Worm (Caenorhabditis elegans) whole organism, young adult: Measurements from ENCODE around the gene F41E7.2.

ENCODE experiments used
- C06A6.2 ChIP-seq: fragments of 200-800 bp; sonication (Bioruptor generic); conservative IDR thresholded peaks from 2 replicates; pipeline ENCODE4 v1.3.6; 2022; ENCODE audit warnings: missing genetic modification characterization, missing compliant biosample characterization
- C17E4.6 ChIP-seq: fragments of 200-800 bp; sonication (Bioruptor generic); IDR thresholded peaks from 2 replicates; pipeline ENCODE4 v1.3.6; 2022; ENCODE audit warnings: missing genetic modification reagents, missing genetic modification characterization, missing compliant biosample characterization
- F10E7.11 ChIP-seq: sonication (generic microtip); optimal IDR thresholded peaks from 2 replicates; lab custom pipeline; 2017; ENCODE audit warnings: mild to moderate bottlenecking, missing genetic modification characterization, moderate library complexity, missing compliant biosample characterization
- F22D6.2 ChIP-seq: sonication (generic microtip); optimal IDR thresholded peaks from 2 replicates; lab custom pipeline; 2016; ENCODE audit warnings: mild to moderate bottlenecking, missing genetic modification characterization, missing compliant biosample characterization
- F33H1.4 ChIP-seq: fragments of 200-800 bp; sonication (Bioruptor generic); IDR thresholded peaks from 2 replicates; pipeline ENCODE4 v1.3.6; 2022; ENCODE audit warnings: missing genetic modification reagents, missing genetic modification characterization, missing compliant biosample characterization
- F37B4.10 ChIP-seq: fragments of 200-800 bp; sonication (Bioruptor generic); IDR thresholded peaks from 2 replicates; pipeline ENCODE4 v1.3.6; 2022; ENCODE audit warnings: missing genetic modification characterization, missing compliant biosample characterization
- K12H6.12 ChIP-seq: fragments of 200-800 bp; sonication (Bioruptor generic); optimal IDR thresholded peaks from 2 replicates; lab custom pipeline; 2018; ENCODE audit warnings: mild to moderate bottlenecking, missing genetic modification characterization, missing compliant biosample characterization
- T07F8.4 ChIP-seq: sonication (generic microtip); optimal IDR thresholded peaks from 2 replicates; lab custom pipeline; 2016; ENCODE audit warnings: mild to moderate bottlenecking, missing genetic modification characterization, moderate library complexity, missing compliant biosample characterization
- Y79H2A.3 ChIP-seq: fragments of 200-800 bp; sonication (Bioruptor generic); conservative IDR thresholded peaks from 2 replicates; pipeline ENCODE4 v1.3.6; 2022; ENCODE audit warnings: missing genetic modification reagents, missing genetic modification characterization, missing compliant biosample characterization
- Y95B8A.8 ChIP-seq: fragments of 200-800 bp; sonication (Bioruptor generic); IDR thresholded peaks from 2 replicates; pipeline ENCODE4 v1.3.6; 2022; ENCODE audit warnings: missing genetic modification reagents, missing genetic modification characterization, missing compliant biosample characterization
- attf-3 ChIP-seq: fragments of 200-800 bp; sonication (Bioruptor generic); conservative IDR thresholded peaks from 2 replicates; pipeline ENCODE4 v1.3.6; 2022; ENCODE audit warnings: missing genetic modification reagents, missing genetic modification characterization, missing compliant biosample characterization
- cebp-1 ChIP-seq, 2 experiments: fragments of 200-800 bp in 1 of 2; sonication (Bioruptor generic) in 1 of 2; sonication (generic microtip) in 1 of 2; IDR thresholded peaks in 1 of 2; optimal IDR thresholded peaks in 1 of 2; 2 replicates each; pipeline versions ENCODE4 v1.3.6 to Lab custom; 2017 to 2022; ENCODE audit warnings: missing compliant biosample characterization in 2 of 2, missing genetic modification characterization in 2 of 2, mild to moderate bottlenecking in 1 of 2, missing genetic modification reagents in 1 of 2, moderate library complexity in 1 of 2
- cebp-2 ChIP-seq: fragments of 200-800 bp; sonication (Bioruptor generic); IDR thresholded peaks from 2 replicates; pipeline ENCODE4 v1.3.6; 2022; ENCODE audit warnings: missing genetic modification characterization, missing compliant biosample characterization
- ceh-100 ChIP-seq: fragments of 200-800 bp; sonication (Bioruptor generic); IDR thresholded peaks from 2 replicates; pipeline ENCODE4 v1.3.6; 2022; ENCODE audit warnings: missing genetic modification reagents, missing genetic modification characterization, missing compliant biosample characterization
- ceh-58 ChIP-seq: fragments of 200-800 bp; sonication (Bioruptor generic); IDR thresholded peaks from 2 replicates; pipeline ENCODE4 v1.3.6; 2022; ENCODE audit warnings: missing genetic modification characterization, missing compliant biosample characterization
- chd-7 ChIP-seq: sonication (generic microtip); optimal IDR thresholded peaks from 2 replicates; lab custom pipeline; 2016; ENCODE audit warnings: mild to moderate bottlenecking, missing genetic modification characterization, moderate library complexity, missing compliant biosample characterization
- dox-1 ChIP-seq: fragments of 200-800 bp; sonication (Bioruptor generic); IDR thresholded peaks from 2 replicates; pipeline ENCODE4 v1.3.6; 2022; ENCODE audit warnings: missing genetic modification reagents, missing genetic modification characterization, missing compliant biosample characterization
- dpl-1 ChIP-seq: fragments of 150-350 bp; optimal IDR thresholded peaks from 2 replicates; lab custom pipeline; 2014; ENCODE audit warnings: missing biosample characterization, missing genetic modification reagents, missing genetic modification characterization
- egl-18 ChIP-seq: fragments of 200-800 bp; sonication (Bioruptor generic); IDR thresholded peaks from 2 replicates; pipeline ENCODE4 v1.3.6; 2022; ENCODE audit warnings: missing genetic modification reagents, missing genetic modification characterization, missing compliant biosample characterization
- fkh-3 ChIP-seq: sonication (generic microtip); optimal IDR thresholded peaks from 2 replicates; lab custom pipeline; 2016; ENCODE audit warnings: mild to moderate bottlenecking, missing genetic modification characterization, missing compliant biosample characterization
- him-1 ChIP-seq: sonication (generic microtip); optimal IDR thresholded peaks from 2 replicates; lab custom pipeline; 2016; ENCODE audit warnings: missing genotype, missing genetic modification reagents, missing genetic modification characterization, missing compliant biosample characterization
- hlh-12 ChIP-seq: sonication (generic microtip); optimal IDR thresholded peaks from 2 replicates; lab custom pipeline; 2016; ENCODE audit warnings: missing genetic modification characterization, missing compliant biosample characterization
- lag-1 ChIP-seq: fragments of 200-800 bp; sonication (Bioruptor generic); IDR thresholded peaks from 2 replicates; pipeline ENCODE4 v1.3.6; 2022; ENCODE audit warnings: missing genetic modification reagents, missing genetic modification characterization, missing compliant biosample characterization
- let-526 ChIP-seq: fragments of 200-800 bp; sonication (Bioruptor generic); IDR thresholded peaks from 2 replicates; pipeline ENCODE4 v1.3.6; 2022; ENCODE audit warnings: missing genetic modification reagents, missing genetic modification characterization, missing compliant biosample characterization
- lin-26 ChIP-seq: fragments of 200-800 bp; sonication (Bioruptor generic); IDR thresholded peaks from 2 replicates; pipeline ENCODE4 v1.3.6; 2022; ENCODE audit warnings: missing genetic modification reagents, missing genetic modification characterization, missing compliant biosample characterization
- lin-54 ChIP-seq: fragments of 200-800 bp; sonication (Bioruptor generic); optimal IDR thresholded peaks from 2 replicates; lab custom pipeline; 2018; ENCODE audit warnings: mild to moderate bottlenecking, missing genetic modification characterization, missing compliant biosample characterization
- madf-8 ChIP-seq: fragments of 200-800 bp; sonication (Bioruptor generic); conservative IDR thresholded peaks from 2 replicates; pipeline ENCODE4 v1.3.6; 2022; ENCODE audit warnings: missing genetic modification reagents, missing genetic modification characterization, missing compliant biosample characterization
- nfya-1 ChIP-seq: sonication (generic microtip); optimal IDR thresholded peaks from 2 replicates; lab custom pipeline; 2017; ENCODE audit warnings: antibody characterized with exemption, missing compliant biosample characterization, missing genetic modification characterization, borderline replicate concordance; ENCODE audit not compliant: insufficient read depth
- nfyb-1 ChIP-seq: fragments of 200-800 bp; sonication (Bioruptor generic); IDR thresholded peaks from 2 replicates; pipeline ENCODE4 v1.3.6; 2022; ENCODE audit warnings: missing genetic modification reagents, missing genetic modification characterization, missing compliant biosample characterization
- nhr-120 ChIP-seq: fragments of 200-800 bp; sonication (Bioruptor generic); IDR thresholded peaks from 2 replicates; pipeline ENCODE4 v1.3.6; 2022; ENCODE audit warnings: missing genetic modification characterization, missing compliant biosample characterization
- nhr-80 ChIP-seq: sonication (generic microtip); optimal IDR thresholded peaks from 2 replicates; lab custom pipeline; 2016; ENCODE audit warnings: missing genetic modification characterization, missing compliant biosample characterization
- rec-8 ChIP-seq, 2 experiments: sonication (generic microtip); optimal IDR thresholded peaks; 2 replicates each; lab custom pipeline; 2016; ENCODE audit warnings: mild to moderate bottlenecking in 2 of 2, missing genetic modification characterization in 2 of 2, missing genetic modification reagents in 2 of 2, missing genotype in 2 of 2, missing biosample characterization in 1 of 2, missing compliant biosample characterization in 1 of 2, moderate library complexity in 1 of 2
- sdz-38 ChIP-seq: sonication (generic microtip); optimal IDR thresholded peaks from 2 replicates; lab custom pipeline; 2016; ENCODE audit warnings: missing genotype, missing genetic modification characterization, missing compliant biosample characterization
- snpc-1.1 ChIP-seq: sonication (generic microtip); optimal IDR thresholded peaks from 2 replicates; lab custom pipeline; 2017; ENCODE audit warnings: missing genetic modification characterization, mild to moderate bottlenecking, missing compliant biosample characterization, antibody characterized with exemption, moderate library complexity, missing genotype, missing genetic modification reagents; ENCODE audit not compliant: insufficient read depth
- snpc-3.4 ChIP-seq: sonication (generic microtip); optimal IDR thresholded peaks from 2 replicates; lab custom pipeline; 2017; ENCODE audit warnings: missing genetic modification characterization, mild to moderate bottlenecking, missing compliant biosample characterization, antibody characterized with exemption, moderate library complexity, missing genotype, missing genetic modification reagents
- tbx-9 ChIP-seq: sonication (generic microtip); optimal IDR thresholded peaks from 2 replicates; lab custom pipeline; 2016; ENCODE audit warnings: borderline replicate concordance, missing genetic modification characterization, inconsistent platforms, missing compliant biosample characterization
- unc-130 ChIP-seq: sonication (generic microtip); optimal IDR thresholded peaks from 2 replicates; lab custom pipeline; 2016; ENCODE audit warnings: missing genetic modification reagents, missing genetic modification characterization, missing compliant biosample characterization
- unc-62 ChIP-seq: fragments of 150-350 bp; optimal IDR thresholded peaks from 2 replicates; lab custom pipeline; 2014; ENCODE audit warnings: missing biosample characterization, missing genetic modification reagents, missing genetic modification characterization
- ztf-25 ChIP-seq: fragments of 200-800 bp; sonication (Bioruptor generic); IDR thresholded peaks from 2 replicates; pipeline ENCODE4 v1.3.6; 2022; ENCODE audit warnings: missing genetic modification reagents, missing genetic modification characterization, missing compliant biosample characterization

The F41E7.2 gene

DNA sequence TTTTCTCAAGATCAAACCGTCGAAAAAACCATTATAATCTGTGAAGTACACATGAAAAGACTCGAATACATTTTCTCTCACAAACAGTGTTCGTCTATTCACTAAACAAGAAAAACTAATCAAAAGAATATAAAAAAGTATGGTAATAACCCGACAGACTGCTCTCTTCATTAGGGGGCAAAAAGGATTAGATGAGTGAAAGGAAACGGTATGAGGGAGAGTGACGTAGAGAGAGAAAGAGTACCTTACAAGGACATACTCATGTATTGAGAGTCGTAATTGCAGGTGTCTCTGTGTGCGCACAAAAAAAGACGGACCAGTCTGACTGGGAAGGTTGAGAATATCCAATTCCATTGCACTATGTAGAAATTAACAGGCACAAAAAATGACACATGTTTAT is 23.8 kb upstream of the F41E7.2 start:
- no peak for TF ChIP-seq lin-54 (GFP tag; lab: Kevin White, UChicago)
- no peak for TF ChIP-seq unc-62

DNA sequence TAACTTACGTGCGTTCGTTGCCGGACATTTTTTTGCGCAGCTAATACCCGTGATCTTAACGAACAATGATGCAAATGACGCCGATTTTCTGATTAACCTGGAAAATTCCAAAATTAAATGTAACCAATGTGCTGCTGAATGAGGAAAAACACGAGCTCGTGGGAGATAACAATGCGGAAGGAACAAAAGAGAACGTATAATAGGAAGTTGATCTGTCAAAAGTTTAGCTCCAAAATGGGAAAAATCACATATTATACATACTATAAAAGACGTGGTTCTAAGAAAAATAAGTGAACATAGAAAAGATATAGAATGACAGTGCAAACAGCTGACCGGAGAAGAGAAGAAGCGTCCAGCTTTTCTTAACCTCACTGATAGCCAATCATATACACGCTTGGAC is 20.7 kb upstream of the F41E7.2 start, which contains the start of gene C14H10.2:
TSS of gene C14H10.2 (minus strand) at position 101 of the 400 bp plus-strand sequence.
- TF ChIP-seq K12H6.12 (tag; lab: Kevin White, UChicago) (no peak), let-526 (GFP tag; lab: Robert Waterston, UW) (no peak), nhr-120 (GFP tag; lab: Robert Waterston, UW) (no peak), nfya-1 (tag; lab: Kevin White, UChicago) (no peak), Y79H2A.3 (GFP tag; lab: Robert Waterston, UW) (no peak), him-1 (no peak), F33H1.4 (GFP tag; lab: Robert Waterston, UW) (no peak), snpc-1.1 (no peak), hlh-12 (no peak), unc-130 (no peak), ceh-58 (no peak)
- TF ChIP-seq, all 124 proteins: peak for 0

DNA sequence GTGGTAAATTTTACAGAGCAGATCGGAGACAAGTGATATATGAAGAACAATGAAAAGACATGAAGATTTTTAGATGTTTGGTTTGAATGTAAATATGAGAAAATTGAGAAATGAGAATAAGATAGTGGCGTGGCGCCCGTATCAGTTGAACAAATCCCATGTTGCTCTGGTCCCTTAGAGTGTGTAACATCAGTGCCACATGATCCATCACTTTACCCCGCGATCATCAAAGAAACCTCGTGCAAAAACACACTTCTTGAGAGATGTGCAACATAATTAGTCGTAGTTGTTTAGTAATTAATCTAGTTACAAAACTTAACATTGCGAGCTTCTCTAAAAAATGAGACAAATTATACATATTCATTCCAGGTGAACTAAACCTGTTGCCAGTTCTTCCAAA is 19.4 kb upstream of the F41E7.2 start:
- TF ChIP-seq nhr-80 (tag; lab: Kevin White, UChicago) (no peak), ceh-58 (no peak), cebp-2 (GFP tag; lab: Robert Waterston, UW) (no peak), ceh-100 (GFP tag; lab: Robert Waterston, UW) (no peak), unc-130 (no peak), sdz-38 (tag; lab: Kevin White, UChicago) (no peak), F10E7.11 (tag; lab: Kevin White, UChicago) (no peak), lin-26 (GFP tag; lab: Robert Waterston, UW) (no peak), tbx-9 (tag; lab: Kevin White, UChicago) (no peak), lin-54 (GFP tag; lab: Kevin White, UChicago) (no peak), attf-3 (GFP tag; lab: Robert Waterston, UW) (no peak)
- TF ChIP-seq, all 124 proteins: peak for 0

DNA sequence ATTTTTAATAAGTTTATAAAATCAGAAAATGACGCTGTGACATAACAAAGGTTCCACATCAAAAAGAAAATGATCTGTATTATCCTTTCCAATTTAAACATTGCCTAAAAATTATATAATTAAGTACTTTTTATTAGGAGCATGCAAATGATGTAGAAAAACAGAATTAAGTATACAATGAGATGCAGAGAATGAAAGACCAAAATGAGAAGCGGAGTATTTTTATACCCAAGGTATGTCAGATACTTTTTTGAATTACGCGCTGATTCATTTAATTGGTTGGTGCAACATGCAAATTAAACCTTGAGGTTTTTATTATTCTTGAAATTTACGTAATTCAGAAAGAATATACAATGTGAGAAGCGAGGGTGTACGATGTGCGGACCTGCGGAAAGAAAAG is 13.5 kb upstream of the F41E7.2 start, which contains the start of gene C32A9.1:
TSS of gene C32A9.1 (minus strand) at position 101 of the 400 bp plus-strand sequence.
- no peak for TF ChIP-seq rec-8 (tag; optimal IDR thresholded peaks at IDR 0.05; lab: Kevin White, UChicago)
- TF ChIP-seq nfyb-1 = no peak
- TF ChIP-seq chd-7 (tag; lab: Kevin White, UChicago) = no peak
- no peak for TF ChIP-seq lin-26 (GFP tag; lab: Robert Waterston, UW)
- no peak for TF ChIP-seq cebp-1 (GFP tag; IDR thresholded peaks at IDR 0.05; lab: Robert Waterston, UW)
- no peak for TF ChIP-seq cebp-1 (tag; optimal IDR thresholded peaks at IDR 0.05; lab: Kevin White, UChicago)
- no peak for TF ChIP-seq ztf-25 (GFP tag; lab: Robert Waterston, UW)
- TF ChIP-seq Y95B8A.8 = no peak
- no peak for TF ChIP-seq dpl-1 (GFP tag; lab: Kevin White, UChicago)
- no peak for TF ChIP-seq lag-1 (GFP tag; lab: Robert Waterston, UW)
- no peak for TF ChIP-seq egl-18
- TF ChIP-seq C06A6.2 (GFP tag; lab: Robert Waterston, UW) = no peak
- no peak for TF ChIP-seq snpc-3.4 (tag; lab: Kevin White, UChicago)

DNA sequence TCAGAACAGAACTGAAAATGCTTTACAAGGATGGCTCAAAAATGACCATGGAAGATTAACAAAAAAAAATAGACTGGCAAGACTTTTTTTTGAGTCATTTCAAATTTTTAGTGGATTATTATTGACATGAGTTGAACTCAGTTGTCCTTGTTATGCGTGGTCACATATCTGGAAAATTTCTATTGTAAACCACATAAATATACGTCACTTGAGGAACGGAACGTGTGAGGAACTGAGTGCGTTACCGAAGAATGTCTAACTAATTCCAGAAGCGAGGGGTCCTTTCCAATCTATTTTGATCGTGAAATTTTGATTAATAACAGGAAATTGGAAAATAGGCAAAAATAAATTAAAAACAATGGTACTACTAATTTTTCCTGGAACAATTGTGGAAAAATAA is 11.2 kb upstream of the F41E7.2 start:
- TF ChIP-seq T07F8.4 = no peak
- TF ChIP-seq madf-8 (GFP tag; lab: Robert Waterston, UW) = no peak
- no peak for TF ChIP-seq dox-1 (GFP tag; lab: Robert Waterston, UW)
- TF ChIP-seq unc-130 = no peak
- no peak for TF ChIP-seq F22D6.2 (tag; lab: Kevin White, UChicago)
- TF ChIP-seq F37B4.10 (GFP tag; lab: Robert Waterston, UW) = no peak
- no peak for TF ChIP-seq C17E4.6 (GFP tag; lab: Robert Waterston, UW)
- no peak for TF ChIP-seq fkh-3 (tag; lab: Kevin White, UChicago)
- no peak for TF ChIP-seq K12H6.12 (tag; lab: Kevin White, UChicago)
